Fruit fly (Drosophila melanogaster): ENCODE data around the gene Pcp.

Pcp gene

dm6 chr2L:7049009-7049647 is 27.6 kb downstream of the Pcp start (continued):
- peak; percentile 91 for TF ChIP-seq sna (GFP tag; IDR thresholded peaks at IDR 0.05; ENCODE audit: partially characterized antibody)
- TF ChIP-seq CG15601 (tag; optimal IDR thresholded peaks at IDR 0.05) = no peak
- TF ChIP-seq Xrp1 (GFP tag; IDR thresholded peaks at IDR 0.05) = peak; percentile 41; the same call in 1 of the 2 replicates
- no peak for TF ChIP-seq unpg (GFP tag; optimal IDR thresholded peaks at IDR 0.05)
- TF ChIP-seq gcm2 (GFP tag; optimal IDR thresholded peaks at IDR 0.05) = no peak
- TF ChIP-seq MESR4 (GFP tag; optimal IDR thresholded peaks at IDR 0.05) = peak; percentile 51
- TF ChIP-seq zfh1 (GFP tag; IDR thresholded peaks at IDR 0.05) = no peak
- peak; percentile 66 for TF ChIP-seq unc-4 (GFP tag; IDR thresholded peaks at IDR 0.05; ENCODE audit: partially characterized antibody)
- TF ChIP-seq CG3065 (GFP tag; optimal IDR thresholded peaks at IDR 0.05) = no peak
- no peak for TF ChIP-seq kay (GFP tag; optimal IDR thresholded peaks at IDR 0.05)
- TF ChIP-seq slp2 (GFP tag; optimal IDR thresholded peaks at IDR 0.05) = no peak
- TF ChIP-seq B-H2 (GFP tag; optimal IDR thresholded peaks at IDR 0.05) = no peak
- peak; percentile 24 for TF ChIP-seq NfI (GFP tag; optimal IDR thresholded peaks at IDR 0.05)
- TF ChIP-seq CG6689 (GFP tag; IDR thresholded peaks at IDR 0.05) = 0 out of 2 replicates have a peak, but pooled peaks have one; percentile 15
- TF ChIP-seq ase (GFP tag; IDR thresholded peaks at IDR 0.05) = no peak
- no peak for TF ChIP-seq pum (GFP tag; optimal IDR thresholded peaks at IDR 0.05)
- no peak for TF ChIP-seq CG14667 (GFP tag; IDR thresholded peaks at IDR 0.05)
- no peak for TF ChIP-seq tup (GFP tag; optimal IDR thresholded peaks at IDR 0.05)
- TF ChIP-seq CG8290 (GFP tag; optimal IDR thresholded peaks at IDR 0.05) = peak; percentile 24
- TF ChIP-seq CG8290 (tag; optimal IDR thresholded peaks at IDR 0.05) = peak in 1 of 2 experiments; percentile 86
- no peak for TF ChIP-seq jigr1 (GFP tag; IDR thresholded peaks at IDR 0.05)
- no peak for TF ChIP-seq zfh2 (GFP tag; optimal IDR thresholded peaks at IDR 0.05)
- TF ChIP-seq croc (GFP tag; conservative IDR thresholded peaks at IDR 0.05) = no peak
- no peak for TF ChIP-seq Oli (tag; optimal IDR thresholded peaks at IDR 0.05)
- TF ChIP-seq Doc3 (GFP tag; IDR thresholded peaks at IDR 0.05; ENCODE audit: partially characterized antibody) = peak; percentile 80
- TF ChIP-seq Mad (GFP tag; optimal IDR thresholded peaks at IDR 0.05) = no peak
- TF ChIP-seq onecut (GFP tag; IDR thresholded peaks at IDR 0.05) = peak; percentile 44
- peak; percentile 100 for TF ChIP-seq tna (GFP tag; IDR thresholded peaks at IDR 0.05; ENCODE audit: partially characterized antibody)
- TF ChIP-seq bigmax (GFP tag; optimal IDR thresholded peaks at IDR 0.05) = no peak
- TF ChIP-seq Hand (GFP tag; optimal IDR thresholded peaks at IDR 0.05) = peak; percentile 4
- peak; percentile 81 to 84 for TF ChIP-seq Trl (optimal IDR thresholded peaks at IDR 0.05)
- peak; percentile 60 for TF ChIP-seq Trl (GFP tag; optimal IDR thresholded peaks at IDR 0.05)
- TF ChIP-seq slbo (GFP tag; IDR thresholded peaks at IDR 0.05) = peak; percentile 48; the same call in 1 of the 2 replicates
- no peak for TF ChIP-seq NK7.1 (GFP tag; optimal IDR thresholded peaks at IDR 0.05)
- peak; percentile 19 to 24 for TF ChIP-seq bsh (GFP tag; optimal IDR thresholded peaks at IDR 0.05)
- no peak for TF ChIP-seq CG30403 (GFP tag; optimal IDR thresholded peaks at IDR 0.05)
- 0 out of 3 replicates have a peak, but pooled peaks have one; percentile 18 for TF ChIP-seq so (GFP tag; IDR thresholded peaks at IDR 0.05)
- no peak for TF ChIP-seq eve (GFP tag; optimal IDR thresholded peaks at IDR 0.05)
- peak; percentile 15 for TF ChIP-seq odd (GFP tag; optimal IDR thresholded peaks at IDR 0.05)
- no peak for TF ChIP-seq CG10462 (GFP tag; optimal IDR thresholded peaks at IDR 0.05)
- TF ChIP-seq CG10267 (tag; optimal IDR thresholded peaks at IDR 0.05) = no peak
- TF ChIP-seq HLHmδ (GFP tag; optimal IDR thresholded peaks at IDR 0.05) = peak; percentile 92
- TF ChIP-seq yki (optimal IDR thresholded peaks at IDR 0.05) = no peak
- no peak for TF ChIP-seq Nf-YB (GFP tag; optimal IDR thresholded peaks at IDR 0.05)
- TF ChIP-seq Dip2 (GFP tag; IDR thresholded peaks at IDR 0.05) = no peak
- TF ChIP-seq CG32772 (GFP tag; IDR thresholded peaks at IDR 0.05) = no peak
- TF ChIP-seq CG2202 (tag; optimal IDR thresholded peaks at IDR 0.05) = no peak
- TF ChIP-seq hbn (GFP tag; IDR thresholded peaks at IDR 0.05; ENCODE audit: partially characterized antibody) = peak; percentile 60
- TF ChIP-seq CG6254 (GFP tag; optimal IDR thresholded peaks at IDR 0.05) = no peak
- TF ChIP-seq CG12391 (tag; optimal IDR thresholded peaks at IDR 0.05) = no peak
- no peak for TF ChIP-seq CG18476 (GFP tag; optimal IDR thresholded peaks at IDR 0.05)
